Worm (Caenorhabditis elegans) whole organism, L1 larva: Measurements from ENCODE around the gene appg-2.

ENCODE experiments used
- C04F5.9 ChIP-seq: sonication (generic microtip); optimal IDR thresholded peaks from 2 replicates; lab custom pipeline; 2016; ENCODE audit warnings: missing genetic modification characterization, missing compliant biosample characterization
- C16A3.4 ChIP-seq: fragments of 150-350 bp; optimal IDR thresholded peaks from 2 replicates; lab custom pipeline; 2014; ENCODE audit warnings: missing biosample characterization, missing genetic modification characterization
- F16B12.6 ChIP-seq: fragments of 150-350 bp; optimal IDR thresholded peaks from 2 replicates; lab custom pipeline; 2014; ENCODE audit warnings: missing biosample characterization, missing genetic modification characterization
- aly-2 ChIP-seq: fragments of 150-350 bp; optimal IDR thresholded peaks from 2 replicates; lab custom pipeline; 2014; ENCODE audit warnings: missing biosample characterization, missing genetic modification characterization
- ama-1 ChIP-seq: fragments of 150-350 bp; optimal IDR thresholded peaks from 2 replicates; lab custom pipeline; 2014
- blmp-1 ChIP-seq: fragments of 150-350 bp; optimal IDR thresholded peaks from 2 replicates; lab custom pipeline; 2014; ENCODE audit warnings: missing biosample characterization, missing genetic modification characterization
- ceh-63 ChIP-seq: fragments of 200-800 bp; sonication (Bioruptor generic); optimal IDR thresholded peaks from 2 replicates; lab custom pipeline; 2018; ENCODE audit warnings: mild to moderate bottlenecking, missing genetic modification characterization, missing compliant biosample characterization
- ceh-8 ChIP-seq: fragments of 200-800 bp; sonication (Bioruptor generic); optimal IDR thresholded peaks from 2 replicates; lab custom pipeline; 2018; ENCODE audit warnings: mild to moderate bottlenecking, missing genetic modification characterization, moderate library complexity, missing compliant biosample characterization
- ceh-88 ChIP-seq: fragments of 200-800 bp; sonication (Bioruptor generic); IDR thresholded peaks from 2 replicates; pipeline ENCODE4 v1.3.6; 2022; ENCODE audit warnings: missing genetic modification characterization, missing compliant biosample characterization
- ces-1 ChIP-seq: fragments of 150-350 bp; optimal IDR thresholded peaks from 2 replicates; lab custom pipeline; 2014; ENCODE audit warnings: missing biosample characterization, missing genetic modification reagents, missing genetic modification characterization
- dpl-1 ChIP-seq, 3 experiments: fragments of 150-350 bp in 2 of 3; sonication (generic microtip) in 1 of 3; optimal IDR thresholded peaks; 2 replicates each; lab custom pipeline; 2014 to 2017; ENCODE audit warnings: missing biosample characterization in 3 of 3, missing genetic modification characterization in 3 of 3, missing genetic modification reagents in 3 of 3
- dsc-1 ChIP-seq: sonication (generic microtip); optimal IDR thresholded peaks from 2 replicates; lab custom pipeline; 2016; ENCODE audit warnings: mild to moderate bottlenecking, missing genetic modification characterization, missing compliant biosample characterization
- efl-1 ChIP-seq, 4 experiments: fragments of 150-350 bp; optimal IDR thresholded peaks in 3 of 4; peaks in 1 of 4; 1 replicate in 1 of 4; 2 replicates in 3 of 4; lab custom pipeline; 2014; ENCODE audit warnings: missing biosample characterization in 2 of 4, missing genetic modification characterization in 2 of 4, missing genetic modification reagents in 2 of 4
- efl-3 ChIP-seq: fragments of 200-800 bp; sonication (Bioruptor generic); optimal IDR thresholded peaks from 2 replicates; lab custom pipeline; 2018; ENCODE audit warnings: mild to moderate bottlenecking, missing genetic modification characterization, missing compliant biosample characterization
- egl-13 ChIP-seq: sonication (generic microtip); optimal IDR thresholded peaks from 2 replicates; lab custom pipeline; 2016; ENCODE audit warnings: missing genotype, missing genetic modification reagents, missing genetic modification characterization, missing compliant biosample characterization
- elt-2 ChIP-seq: sonication (generic microtip); optimal IDR thresholded peaks from 2 replicates; lab custom pipeline; 2016; ENCODE audit warnings: missing genetic modification characterization, mild to moderate bottlenecking, inconsistent platforms, missing compliant biosample characterization, missing genetic modification reagents
- elt-3 ChIP-seq, 6 experiments: fragments of 150-350 bp in 1 of 6; sonication (generic microtip); optimal IDR thresholded peaks; 2 replicates each; lab custom pipeline; 2017 to 2018; ENCODE audit warnings: missing biosample characterization in 6 of 6, missing genetic modification characterization in 6 of 6, inconsistent platforms in 1 of 6
- fkh-8 ChIP-seq: sonication (generic microtip); optimal IDR thresholded peaks from 2 replicates; lab custom pipeline; 2016; ENCODE audit warnings: mild to moderate bottlenecking, missing genetic modification characterization, missing compliant biosample characterization
- fos-1 ChIP-seq: fragments of 150-350 bp; optimal IDR thresholded peaks from 2 replicates; lab custom pipeline; 2014; ENCODE audit warnings: missing biosample characterization, missing genetic modification characterization
- hlh-4 ChIP-seq: sonication (generic microtip); optimal IDR thresholded peaks from 2 replicates; lab custom pipeline; 2016; ENCODE audit warnings: mild to moderate bottlenecking, missing genetic modification characterization, missing compliant biosample characterization
- irx-1 ChIP-seq: sonication (generic microtip); optimal IDR thresholded peaks from 2 replicates; lab custom pipeline; 2016; ENCODE audit warnings: missing genetic modification characterization, missing compliant biosample characterization
- jun-1 ChIP-seq: fragments of 150-350 bp; optimal IDR thresholded peaks from 2 replicates; lab custom pipeline; 2014; ENCODE audit warnings: missing biosample characterization, missing genetic modification reagents, missing genetic modification characterization
- lin-13 ChIP-seq: fragments of 150-350 bp; optimal IDR thresholded peaks from 2 replicates; lab custom pipeline; 2014; ENCODE audit warnings: missing biosample characterization, missing genetic modification reagents, missing genetic modification characterization
- lin-15B ChIP-seq: fragments of 150-350 bp; sonication (generic microtip); optimal IDR thresholded peaks from 3 replicates; lab custom pipeline; 2014; ENCODE audit warnings: missing biosample characterization, missing genetic modification characterization
- lir-3 ChIP-seq: sonication (generic microtip); optimal IDR thresholded peaks from 2 replicates; lab custom pipeline; 2016; ENCODE audit warnings: mild to moderate bottlenecking, missing genetic modification characterization, moderate library complexity, missing compliant biosample characterization; ENCODE audit not compliant: poor library complexity
- mab-9 ChIP-seq: fragments of 200-800 bp; sonication (Bioruptor generic); IDR thresholded peaks from 2 replicates; pipeline ENCODE4 v1.3.6; 2022; ENCODE audit warnings: missing genetic modification reagents, missing genetic modification characterization, missing compliant biosample characterization
- mdl-1 ChIP-seq, 2 experiments: fragments of 150-350 bp; optimal IDR thresholded peaks; 2 replicates each; lab custom pipeline; 2014 to 2017; ENCODE audit warnings: missing biosample characterization in 2 of 2, missing genetic modification characterization in 2 of 2, inconsistent platforms in 1 of 2
- mep-1 ChIP-seq: fragments of 150-350 bp; optimal IDR thresholded peaks from 2 replicates; lab custom pipeline; 2014; ENCODE audit warnings: missing biosample characterization, missing genetic modification characterization
- nhr-12 ChIP-seq: sonication (generic microtip); optimal IDR thresholded peaks from 2 replicates; lab custom pipeline; 2017; ENCODE audit warnings: missing biosample characterization, missing genetic modification characterization
- nhr-20 ChIP-seq: sonication (generic microtip); optimal IDR thresholded peaks from 2 replicates; lab custom pipeline; 2016; ENCODE audit warnings: mild to moderate bottlenecking, missing genetic modification characterization, missing compliant biosample characterization
- nhr-237 ChIP-seq: fragments of 150-350 bp; optimal IDR thresholded peaks from 2 replicates; lab custom pipeline; 2014; ENCODE audit warnings: missing biosample characterization, missing genetic modification characterization
- nhr-47 ChIP-seq: sonication (generic microtip); optimal IDR thresholded peaks from 2 replicates; lab custom pipeline; 2016; ENCODE audit warnings: mild to moderate bottlenecking, missing genetic modification characterization, moderate library complexity, missing compliant biosample characterization
- nhr-84 ChIP-seq: sonication (generic microtip); optimal IDR thresholded peaks from 2 replicates; lab custom pipeline; 2017; ENCODE audit warnings: missing biosample characterization, missing genetic modification characterization
- nhr-85 ChIP-seq: sonication (generic microtip); peaks from one replicate; lab custom pipeline; 2016; ENCODE audit warnings: missing genetic modification characterization, inconsistent platforms, missing compliant biosample characterization
- nhr-90 ChIP-seq: sonication (generic microtip); optimal IDR thresholded peaks from 2 replicates; lab custom pipeline; 2016; ENCODE audit warnings: mild to moderate bottlenecking, missing genetic modification characterization, missing compliant biosample characterization; ENCODE audit not compliant: poor library complexity
- pax-3 ChIP-seq: fragments of 200-800 bp; sonication (Bioruptor generic); optimal IDR thresholded peaks from 2 replicates; lab custom pipeline; 2018; ENCODE audit warnings: mild to moderate bottlenecking, missing genetic modification characterization, moderate library complexity, missing compliant biosample characterization
- rnt-1 ChIP-seq: sonication (generic microtip); optimal IDR thresholded peaks from 2 replicates; lab custom pipeline; 2016; ENCODE audit warnings: mild to moderate bottlenecking, missing genetic modification characterization, moderate library complexity, missing compliant biosample characterization
- snpc-4 ChIP-seq: fragments of 150-350 bp; optimal IDR thresholded peaks from 2 replicates; lab custom pipeline; 2014; ENCODE audit warnings: missing biosample characterization, missing genetic modification characterization
- snu-23 ChIP-seq: sonication (generic microtip); optimal IDR thresholded peaks from 2 replicates; lab custom pipeline; 2016; ENCODE audit warnings: missing genetic modification characterization, missing compliant biosample characterization
- sptf-1 ChIP-seq: fragments of 150-350 bp; optimal IDR thresholded peaks from 2 replicates; lab custom pipeline; 2014; ENCODE audit warnings: missing biosample characterization, missing genetic modification characterization
- swsn-7 ChIP-seq: sonication (generic microtip); optimal IDR thresholded peaks from 2 replicates; lab custom pipeline; 2016; ENCODE audit warnings: missing genetic modification characterization, missing compliant biosample characterization
- unc-130 ChIP-seq: fragments of 150-350 bp; optimal IDR thresholded peaks from 2 replicates; lab custom pipeline; 2017; ENCODE audit warnings: missing biosample characterization, missing genetic modification characterization, inconsistent platforms
- unc-30 ChIP-seq: sonication (generic microtip); optimal IDR thresholded peaks from 2 replicates; lab custom pipeline; 2017; ENCODE audit warnings: missing biosample characterization, missing genetic modification characterization
- unc-86 ChIP-seq: sonication (generic microtip); optimal IDR thresholded peaks from 2 replicates; lab custom pipeline; 2016; ENCODE audit warnings: missing genetic modification characterization, missing compliant biosample characterization
- unc-98 ChIP-seq: fragments of 200-800 bp; sonication (Bioruptor generic); IDR thresholded peaks from 2 replicates; pipeline ENCODE4 v1.3.6; 2022; ENCODE audit warnings: missing genetic modification characterization, missing compliant biosample characterization
- vab-15 ChIP-seq: sonication (generic microtip); optimal IDR thresholded peaks from 2 replicates; lab custom pipeline; 2017; ENCODE audit warnings: missing genotype, mild to moderate bottlenecking, missing genetic modification characterization, missing compliant biosample characterization
- zag-1 ChIP-seq: fragments of 150-350 bp; optimal IDR thresholded peaks from 2 replicates; lab custom pipeline; 2014; ENCODE audit warnings: missing biosample characterization, missing genetic modification characterization
- zip-4 ChIP-seq: fragments of 200-800 bp; sonication (Bioruptor generic); optimal IDR thresholded peaks from 2 replicates; lab custom pipeline; 2018; ENCODE audit warnings: mild to moderate bottlenecking, missing genetic modification characterization, moderate library complexity, missing compliant biosample characterization
- ztf-11 ChIP-seq, 2 experiments: sonication (generic microtip); optimal IDR thresholded peaks; 2 replicates each; lab custom pipeline; 2016 to 2017; ENCODE audit warnings: missing genetic modification characterization in 2 of 2, missing biosample characterization in 1 of 2, missing compliant biosample characterization in 1 of 2
- ztf-4 ChIP-seq: fragments of 150-350 bp; optimal IDR thresholded peaks from 2 replicates; lab custom pipeline; 2014; ENCODE audit warnings: missing biosample characterization, missing genetic modification characterization

appg-2 gene

DNA sequence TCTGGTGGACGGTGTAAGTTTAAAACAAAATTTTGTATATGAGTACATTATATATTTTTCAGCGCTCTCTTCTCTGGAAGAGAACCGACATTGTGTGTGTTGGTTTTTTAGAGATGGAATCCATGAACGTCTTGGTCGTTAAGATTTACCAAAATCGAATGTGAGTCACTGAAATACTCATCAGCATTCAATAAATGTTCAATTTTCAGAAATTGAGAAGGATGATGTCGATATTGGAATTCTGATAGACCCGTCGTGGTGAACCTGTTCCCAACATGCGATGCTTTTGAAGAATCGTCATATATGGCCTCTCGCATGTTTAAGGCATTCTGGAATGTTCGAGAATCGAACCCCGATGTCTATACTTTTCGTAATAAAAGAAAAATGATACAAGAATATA, 12.2 kb upstream of the appg-2 start:
- TF ChIP-seq ztf-11 (tag; optimal IDR thresholded peaks at IDR 0.05; lab: Kevin White, UChicago): no peak
- peak; percentile 64 for TF ChIP-seq nhr-85

DNA sequence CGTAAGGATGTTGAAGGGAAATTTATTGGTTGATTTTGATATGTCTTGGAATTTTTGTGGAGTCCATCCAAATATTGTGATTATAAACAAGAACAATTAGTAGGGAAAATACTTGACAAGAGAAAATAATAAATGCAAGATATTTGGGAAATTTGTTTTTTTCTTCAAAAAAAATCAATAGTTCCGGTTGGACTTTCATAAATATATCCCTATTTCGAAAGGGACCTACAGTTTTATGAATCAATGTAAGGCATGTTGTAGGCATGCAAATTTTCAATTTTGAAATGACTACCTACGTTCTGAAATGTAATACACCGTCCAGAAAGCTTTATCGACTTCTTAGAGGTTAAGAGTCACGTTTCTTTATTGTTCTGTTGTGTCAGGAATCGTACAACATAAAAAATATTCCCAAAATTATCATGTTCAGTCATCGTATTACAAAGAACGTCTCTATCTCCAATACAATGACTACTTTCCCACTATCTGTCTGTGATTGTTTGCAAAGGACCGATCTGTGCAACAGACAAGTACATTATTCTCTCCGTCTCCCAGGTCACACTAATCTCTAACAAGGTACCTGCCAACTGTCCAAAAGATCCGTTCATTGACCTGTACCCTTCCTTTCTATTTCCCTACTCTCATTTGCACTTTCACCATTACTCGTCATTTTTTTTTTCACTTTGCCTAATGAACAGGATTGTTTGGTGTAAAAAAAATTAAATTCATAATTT, 10.9 kb upstream of the appg-2 start, which contains the start of gene F07H5.13:
Gene F07H5.13 (plus strand): TSS at position 730 of the 731 bp plus-strand sequence.
- TF ChIP-seq unc-30 (tag; lab: Kevin White, UChicago) (no peak), ceh-8 (no peak), mab-9 (GFP tag; lab: Robert Waterston, UW) (no peak), ztf-4 (tag; lab: Kevin White, UChicago) (peak; percentile 81), unc-130 (no peak), ztf-11 (tag; optimal IDR thresholded peaks at IDR 0.05; lab: Kevin White, UChicago) (peak in 1 of 2 experiments; percentile 17), pax-3 (tag; lab: Kevin White, UChicago) (no peak), jun-1 (tag; lab: Kevin White, UChicago) (no peak), zag-1 (tag; lab: Kevin White, UChicago) (no peak), fkh-8 (tag; lab: Kevin White, UChicago) (no peak), dsc-1 (peak; percentile 22), ceh-88 (GFP tag; lab: Robert Waterston, UW) (no peak), elt-2 (tag; lab: Kevin White, UChicago) (peak; percentile 42), unc-86 (tag; lab: Kevin White, UChicago) (no peak), ceh-63 (GFP tag; lab: Kevin White, UChicago) (no peak), elt-3 (tag; optimal IDR thresholded peaks at IDR 0.05; lab: Kevin White, UChicago) (no peak), F16B12.6 (tag; lab: Kevin White, UChicago) (no peak), hlh-4 (tag; lab: Kevin White, UChicago) (no peak), dpl-1 (GFP tag; optimal IDR thresholded peaks at IDR 0.05; lab: Kevin White, UChicago) (no peak), nhr-12 (no peak), swsn-7 (tag; lab: Kevin White, UChicago) (peak; percentile 25), blmp-1 (tag; lab: Kevin White, UChicago) (peak; percentile 9), lir-3 (tag; lab: Kevin White, UChicago) (no peak), zip-4 (GFP tag; lab: Kevin White, UChicago) (peak; percentile 9), snu-23 (GFP tag; lab: Kevin White, UChicago) (no peak), nhr-237 (tag; lab: Kevin White, UChicago) (no peak), rnt-1 (no peak), nhr-84 (tag; lab: Kevin White, UChicago) (no peak), irx-1 (tag; lab: Kevin White, UChicago) (peak; percentile 2), egl-13 (no peak), fos-1 (no peak), mep-1 (no peak), mdl-1 (tag; optimal IDR thresholded peaks at IDR 0.05; lab: Kevin White, UChicago) (no peak), nhr-85 (peak; percentile 74), ama-1 (peak; percentile 88), unc-98 (no peak), snpc-4 (tag; lab: Kevin White, UChicago) (no peak), efl-3 (GFP tag; lab: Kevin White, UChicago) (no peak), lin-13 (peak; percentile 19), aly-2 (peak; percentile 83), lin-15B (no peak), C16A3.4 (tag; lab: Kevin White, UChicago) (peak; percentile 8), vab-15 (tag; lab: Kevin White, UChicago) (no peak), sptf-1 (tag; lab: Kevin White, UChicago) (no peak), nhr-47 (tag; lab: Kevin White, UChicago) (peak; percentile 58), nhr-90 (peak; percentile 65), C04F5.9 (tag; lab: Kevin White, UChicago) (no peak), efl-1 (optimal IDR thresholded peaks at IDR 0.05; lab: Kevin White, UChicago) (no peak), efl-1 (GFP tag; optimal IDR thresholded peaks at IDR 0.05 in 1 of 2; lab: Kevin White, UChicago) (peak in 1 of 2 experiments; percentile 92), nhr-20 (tag; lab: Kevin White, UChicago) (peak; percentile 23), ces-1 (no peak)
